Fruit fly (Drosophila melanogaster) whole organism, embryonic: Measurements from ENCODE around the gene CG42307.

ENCODE experiments used
- ATbp ChIP-seq: fragments of 200-800 bp; sonication (Bioruptor generic); optimal IDR thresholded peaks from 2 replicates; lab custom pipeline; 2017; ENCODE audit warnings: missing biosample characterization, mild to moderate bottlenecking, missing genetic modification characterization, missing genetic modification reagents
- Ada2b ChIP-seq: fragments of 200-800 bp; sonication (Bioruptor generic); IDR thresholded peaks from 2 replicates; pipeline ENCODE4 v1.3.6; 2022; ENCODE audit warnings: missing biosample characterization, missing genetic modification characterization
- Bgb ChIP-seq: fragments of 200-800 bp; sonication (Bioruptor generic); IDR thresholded peaks from 2 replicates; pipeline ENCODE4 v1.3.6; 2022; ENCODE audit warnings: missing biosample characterization, missing genetic modification characterization; ENCODE audit not compliant: partially characterized antibody
- CG10274 ChIP-seq: fragments of 200-800 bp; sonication (Bioruptor generic); optimal IDR thresholded peaks from 3 replicates; lab custom pipeline; 2017; ENCODE audit warnings: missing biosample characterization, mild to moderate bottlenecking, missing genetic modification characterization
- CG11695 ChIP-seq: fragments of 200-800 bp; sonication (Bioruptor generic); IDR thresholded peaks from 3 replicates; pipeline ENCODE4 v1.3.6; 2022; ENCODE audit warnings: missing biosample characterization, missing genetic modification characterization
- CG13296 ChIP-seq: fragments of 200-800 bp; sonication (Bioruptor generic); optimal IDR thresholded peaks from 3 replicates; lab custom pipeline; 2018; ENCODE audit warnings: missing biosample characterization, mild to moderate bottlenecking, missing genetic modification characterization
- CG14965 ChIP-seq: fragments of 200-800 bp; sonication (Bioruptor generic); optimal IDR thresholded peaks from 2 replicates; lab custom pipeline; 2016; ENCODE audit warnings: missing biosample characterization, missing genetic modification characterization, borderline replicate concordance
- CG15696 ChIP-seq: fragments of 200-800 bp; sonication (Bioruptor generic); optimal IDR thresholded peaks from 2 replicates; lab custom pipeline; 2019; ENCODE audit warnings: missing biosample characterization, mild to moderate bottlenecking, missing genetic modification characterization, moderate library complexity
- CG1603 ChIP-seq: fragments of 200-800 bp; sonication (Bioruptor generic); optimal IDR thresholded peaks from 2 replicates; lab custom pipeline; 2019; ENCODE audit warnings: missing biosample characterization, mild to moderate bottlenecking, missing genetic modification characterization, moderate library complexity
- CG17186 ChIP-seq: fragments of 200-800 bp; sonication (Bioruptor generic); optimal IDR thresholded peaks from 3 replicates; lab custom pipeline; 2017; ENCODE audit warnings: missing biosample characterization, missing genetic modification reagents, missing genetic modification characterization
- CG17359 ChIP-seq: fragments of 200-800 bp; sonication (Bioruptor generic); optimal IDR thresholded peaks from 3 replicates; lab custom pipeline; 2018; ENCODE audit warnings: missing biosample characterization, mild to moderate bottlenecking, missing genetic modification characterization, moderate library complexity
- CG1832 ChIP-seq: fragments of 200-800 bp; sonication (Bioruptor generic); optimal IDR thresholded peaks from 2 replicates; lab custom pipeline; 2017; ENCODE audit warnings: missing biosample characterization, mild to moderate bottlenecking, missing genetic modification characterization, inconsistent platforms
- CG18476 ChIP-seq: fragments of 200-800 bp; sonication (Bioruptor generic); optimal IDR thresholded peaks from 2 replicates; lab custom pipeline; 2016; ENCODE audit warnings: missing biosample characterization, mild to moderate bottlenecking, missing genetic modification characterization
- CG30403 ChIP-seq: fragments of 200-800 bp; sonication (Bioruptor generic); optimal IDR thresholded peaks from 3 replicates; lab custom pipeline; 2016; ENCODE audit warnings: missing biosample characterization, missing genetic modification characterization
- CG4617 ChIP-seq: fragments of 200-800 bp; sonication (Bioruptor generic); optimal IDR thresholded peaks from 3 replicates; lab custom pipeline; 2016; ENCODE audit warnings: missing biosample characterization, missing genetic modification characterization, borderline replicate concordance
- CG6654 ChIP-seq: fragments of 200-800 bp; sonication (Bioruptor generic); optimal IDR thresholded peaks from 2 replicates; lab custom pipeline; 2017; ENCODE audit warnings: missing biosample characterization, mild to moderate bottlenecking, missing genetic modification characterization
- CG6791 ChIP-seq: fragments of 200-800 bp; sonication (Bioruptor generic); IDR thresholded peaks from 3 replicates; pipeline ENCODE4 v1.3.6; 2022; ENCODE audit warnings: missing biosample characterization, missing genetic modification characterization; ENCODE audit not compliant: partially characterized antibody
- CG8281 ChIP-seq: fragments of 200-800 bp; sonication (Bioruptor generic); optimal IDR thresholded peaks from 2 replicates; lab custom pipeline; 2018; ENCODE audit warnings: missing biosample characterization, mild to moderate bottlenecking, missing genetic modification characterization, moderate library complexity
- CG8944 ChIP-seq: fragments of 200-800 bp; sonication (Bioruptor generic); optimal IDR thresholded peaks from 3 replicates; lab custom pipeline; 2016; ENCODE audit warnings: missing biosample characterization, missing genetic modification characterization
- CG9797 ChIP-seq: fragments of 200-800 bp; sonication (Bioruptor generic); optimal IDR thresholded peaks from 3 replicates; lab custom pipeline; 2018; ENCODE audit warnings: missing biosample characterization, mild to moderate bottlenecking, missing genetic modification characterization
- CkIIα-i1 ChIP-seq: fragments of 200-800 bp; sonication (Bioruptor generic); IDR thresholded peaks from 2 replicates; pipeline ENCODE4 v1.3.6; 2022; ENCODE audit warnings: missing biosample characterization, missing genetic modification characterization
- HLHmδ ChIP-seq: fragments of 200-800 bp; sonication (Bioruptor generic); optimal IDR thresholded peaks from 2 replicates; lab custom pipeline; 2018; ENCODE audit warnings: missing biosample characterization, mild to moderate bottlenecking, missing genetic modification characterization, moderate library complexity
- Kr ChIP-seq: fragments of 200-800 bp; sonication (Bioruptor generic); optimal IDR thresholded peaks from 2 replicates; lab custom pipeline; 2017; ENCODE audit warnings: missing biosample characterization, mild to moderate bottlenecking, missing genetic modification characterization
- MTF-1 ChIP-seq: fragments of 200-800 bp; sonication (Bioruptor generic); optimal IDR thresholded peaks from 2 replicates; lab custom pipeline; 2018; ENCODE audit warnings: missing biosample characterization, mild to moderate bottlenecking, missing genetic modification characterization, borderline replicate concordance
- Oaz ChIP-seq: fragments of 200-800 bp; sonication (Bioruptor generic); IDR thresholded peaks from 2 replicates; pipeline ENCODE4 v1.3.6; 2022; ENCODE audit warnings: missing biosample characterization, missing genetic modification characterization
- Pdp1 ChIP-seq, 2 experiments: fragments of 200-800 bp; sonication (Bioruptor generic); optimal IDR thresholded peaks; 3 replicates each; lab custom pipeline; 2016; ENCODE audit warnings: missing biosample characterization in 2 of 2, missing genetic modification characterization in 2 of 2, mild to moderate bottlenecking in 1 of 2, moderate library complexity in 1 of 2
- Sin3A ChIP-seq: fragments of >200 bp; optimal IDR thresholded peaks from 2 replicates; lab custom pipeline; 2018
- Tbp ChIP-seq: fragments of >200 bp; optimal IDR thresholded peaks from 2 replicates; lab custom pipeline; 2018; ENCODE audit warnings: missing biosample characterization, missing genetic modification characterization
- Usf ChIP-seq: fragments of 200-800 bp; sonication (Bioruptor generic); optimal IDR thresholded peaks from 2 replicates; lab custom pipeline; 2017; ENCODE audit warnings: missing genotype, missing biosample characterization, missing genetic modification characterization
- ato ChIP-seq: fragments of 200-800 bp; sonication (Bioruptor generic); IDR thresholded peaks from 2 replicates; pipeline ENCODE4 v1.3.6; 2022; ENCODE audit warnings: missing biosample characterization, missing genetic modification characterization; ENCODE audit not compliant: partially characterized antibody
- az2 ChIP-seq: fragments of 200-800 bp; sonication (Bioruptor generic); optimal IDR thresholded peaks from 3 replicates; lab custom pipeline; 2016; ENCODE audit warnings: missing biosample characterization, missing genetic modification characterization
- caup ChIP-seq: fragments of 200-800 bp; sonication (Bioruptor generic); optimal IDR thresholded peaks from 3 replicates; lab custom pipeline; 2017; ENCODE audit warnings: missing biosample characterization, mild to moderate bottlenecking, missing genetic modification characterization, moderate library complexity; ENCODE audit not compliant: severe bottlenecking
- chm ChIP-seq: fragments of 200-800 bp; sonication (Bioruptor generic); IDR thresholded peaks from 2 replicates; pipeline ENCODE4 v1.3.6; 2022; ENCODE audit warnings: missing biosample characterization, missing genetic modification characterization
- danr ChIP-seq: fragments of 200-800 bp; sonication (Bioruptor generic); IDR thresholded peaks from 2 replicates; pipeline ENCODE4 v1.3.6; 2022; ENCODE audit warnings: missing biosample characterization, missing genetic modification characterization
- dysf ChIP-seq: fragments of 200-800 bp; sonication (Bioruptor generic); IDR thresholded peaks from 3 replicates; pipeline ENCODE4 v1.3.6; 2022; ENCODE audit warnings: missing biosample characterization, missing genetic modification characterization
- ewg ChIP-seq: fragments of 200-800 bp; sonication (Bioruptor generic); optimal IDR thresholded peaks from 3 replicates; lab custom pipeline; 2017; ENCODE audit warnings: mild to moderate bottlenecking, missing biosample characterization, missing genetic modification reagents, missing genetic modification characterization
- fru ChIP-seq: fragments of >200 bp; optimal IDR thresholded peaks from 2 replicates; lab custom pipeline; 2017
- gsb ChIP-seq: fragments of 200-800 bp; sonication (Bioruptor generic); IDR thresholded peaks from 2 replicates; pipeline ENCODE4 v1.3.6; 2022; ENCODE audit warnings: missing biosample characterization, missing genetic modification characterization
- hbn ChIP-seq: fragments of 200-800 bp; sonication (Bioruptor generic); IDR thresholded peaks from 2 replicates; pipeline ENCODE4 v1.3.6; 2022; ENCODE audit warnings: missing biosample characterization, missing genetic modification characterization; ENCODE audit not compliant: partially characterized antibody
- insv ChIP-seq, 2 experiments: fragments of 200-800 bp; sonication (Bioruptor generic); optimal IDR thresholded peaks; 3 replicates each; lab custom pipeline; 2016 to 2018; ENCODE audit warnings: missing biosample characterization in 2 of 2, missing genetic modification characterization in 2 of 2
- jigr1 ChIP-seq: fragments of 200-800 bp; sonication (Bioruptor generic); IDR thresholded peaks from 3 replicates; pipeline ENCODE4 v1.3.6; 2022; ENCODE audit warnings: missing biosample characterization, missing genetic modification characterization
- ken ChIP-seq: fragments of 200-800 bp; sonication (Bioruptor generic); IDR thresholded peaks from 3 replicates; pipeline ENCODE4 v1.3.6; 2022; ENCODE audit warnings: missing biosample characterization, missing genetic modification characterization
- lbe ChIP-seq: fragments of 200-800 bp; sonication (Bioruptor generic); optimal IDR thresholded peaks from 2 replicates; lab custom pipeline; 2016; ENCODE audit warnings: missing biosample characterization, mild to moderate bottlenecking, missing genetic modification characterization
- lilli ChIP-seq: fragments of 200-800 bp; sonication (Bioruptor generic); optimal IDR thresholded peaks from 3 replicates; lab custom pipeline; 2016; ENCODE audit warnings: missing biosample characterization, missing genetic modification characterization
- lmd ChIP-seq: fragments of 200-800 bp; sonication (Bioruptor generic); IDR thresholded peaks from 2 replicates; pipeline ENCODE4 v1.3.6; 2022; ENCODE audit warnings: missing biosample characterization, missing genetic modification characterization
- maf-S ChIP-seq: fragments of 200-800 bp; sonication (Bioruptor generic); optimal IDR thresholded peaks from 2 replicates; lab custom pipeline; 2016; ENCODE audit warnings: missing biosample characterization, missing genetic modification characterization
- nom ChIP-seq: fragments of 200-800 bp; sonication (Bioruptor generic); optimal IDR thresholded peaks from 2 replicates; lab custom pipeline; 2017; ENCODE audit warnings: missing biosample characterization, missing genetic modification characterization, mild to moderate bottlenecking, moderate library complexity, missing genetic modification reagents
- oc ChIP-seq: fragments of 200-800 bp; sonication (Bioruptor generic); optimal IDR thresholded peaks from 2 replicates; lab custom pipeline; 2018; ENCODE audit warnings: missing biosample characterization, mild to moderate bottlenecking, missing genetic modification characterization, moderate library complexity
- tio ChIP-seq: fragments of 200-800 bp; sonication (Bioruptor generic); optimal IDR thresholded peaks from 2 replicates; lab custom pipeline; 2017; ENCODE audit warnings: missing biosample characterization, missing genetic modification characterization, inconsistent platforms
- toy ChIP-seq: fragments of 200-800 bp; sonication (Bioruptor generic); IDR thresholded peaks from 2 replicates; pipeline ENCODE4 v1.3.6; 2022; ENCODE audit warnings: missing biosample characterization, missing genetic modification characterization
- vfl ChIP-seq: fragments of 200-800 bp; sonication (Bioruptor generic); optimal IDR thresholded peaks from 2 replicates; lab custom pipeline; 2016; ENCODE audit warnings: missing biosample characterization, missing genetic modification characterization

CG42307 gene

DNA sequence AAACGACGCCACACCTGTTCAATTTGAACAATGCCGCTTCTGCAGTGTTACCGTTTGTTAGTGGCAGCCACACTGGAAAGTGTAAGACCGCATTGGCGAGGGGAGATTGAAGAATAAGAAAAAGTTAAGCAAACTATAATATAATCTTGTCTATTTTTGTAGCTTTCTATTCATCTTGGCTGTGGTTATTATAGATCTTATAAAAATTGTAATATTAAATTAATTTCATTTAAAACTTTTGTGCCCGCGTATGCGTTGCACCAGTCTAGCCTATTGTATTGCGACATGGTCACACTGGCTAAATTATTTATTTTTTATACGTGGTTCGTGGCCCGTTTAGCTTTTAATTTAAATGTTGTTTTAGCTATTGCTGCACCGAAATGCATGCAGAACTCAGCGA is 5.6 kb upstream of the CG42307 start, which contains the start of the genes RhoGEF4 and Rint1 (continued):
- TF ChIP-seq tio (GFP tag; lab: Kevin White, UChicago) (no peak), CG4617 (GFP tag; lab: Kevin White, UChicago) (peak; percentile 92), Pdp1 (GFP tag; optimal IDR thresholded peaks at IDR 0.05; lab: Kevin White, UChicago) (peak in 1 of 2 experiments; percentile 56), hbn (GFP tag; lab: Robert Waterston, UW) (no peak), lmd (GFP tag; lab: Robert Waterston, UW) (peak; percentile 75), Sin3A (lab: Kevin White, UChicago) (peak; percentile 87), insv (GFP tag; optimal IDR thresholded peaks at IDR 0.05; lab: Kevin White, UChicago) (no peak), CG1603 (tag; lab: Kevin White, UChicago) (no peak), lilli (GFP tag; lab: Kevin White, UChicago) (peak; percentile 82), CG1832 (GFP tag; lab: Kevin White, UChicago) (no peak), maf-S (GFP tag; lab: Kevin White, UChicago) (peak; percentile 29), CG8944 (peak; percentile 39), oc (tag; lab: Kevin White, UChicago) (no peak), CG8281 (tag; lab: Kevin White, UChicago) (no peak), CG14965 (GFP tag; lab: Kevin White, UChicago) (no peak), CG6654 (GFP tag; lab: Kevin White, UChicago) (no peak), lbe (GFP tag; lab: Kevin White, UChicago) (no peak), Ada2b (GFP tag; lab: Robert Waterston, UW) (peak; percentile 70), CG17359 (peak; percentile 43), CG9797 (GFP tag; lab: Kevin White, UChicago) (peak; percentile 99), az2 (GFP tag; lab: Kevin White, UChicago) (peak; percentile 78), toy (GFP tag; lab: Robert Waterston, UW) (no peak), CG6791 (GFP tag; lab: Robert Waterston, UW) (no peak), nom (GFP tag; lab: Kevin White, UChicago) (no peak), CG30403 (GFP tag; lab: Kevin White, UChicago) (peak; percentile 86), Oaz (GFP tag; lab: Robert Waterston, UW) (no peak), ewg (GFP tag; lab: Kevin White, UChicago) (peak; percentile 60), CG11695 (GFP tag; lab: Robert Waterston, UW) (no peak), chm (GFP tag; lab: Robert Waterston, UW) (no peak), ken (peak; percentile 80; the same call in 2 of the 3 replicates), ATbp (GFP tag; lab: Kevin White, UChicago) (no peak), Bgb (GFP tag; lab: Robert Waterston, UW) (no peak), CG15696 (peak; percentile 60), CG18476 (GFP tag; lab: Kevin White, UChicago) (peak; percentile 100), vfl (GFP tag; lab: Kevin White, UChicago) (peak; percentile 67), jigr1 (GFP tag; lab: Robert Waterston, UW) (peak; percentile 62; the same call in 2 of the 3 replicates), Kr (GFP tag; lab: Kevin White, UChicago) (no peak), CG13296 (GFP tag; lab: Kevin White, UChicago) (no peak), caup (GFP tag; lab: Kevin White, UChicago) (peak; percentile 34), ato (GFP tag; lab: Robert Waterston, UW) (no peak), Usf (peak; percentile 59), dysf (GFP tag; lab: Robert Waterston, UW) (peak; percentile 79), gsb (GFP tag; lab: Robert Waterston, UW) (no peak), Tbp (GFP tag; lab: Kevin White, UChicago) (no peak), danr (GFP tag; lab: Robert Waterston, UW) (peak; percentile 65; the same call in 1 of the 2 replicates), CkIIα-i1 (GFP tag; lab: Robert Waterston, UW) (no peak), CG17186 (GFP tag; lab: Kevin White, UChicago) (peak; percentile 78), CG10274 (GFP tag; lab: Kevin White, UChicago) (no peak), fru (lab: Kevin White, UChicago) (no peak), HLHmδ (GFP tag; lab: Kevin White, UChicago) (no peak), MTF-1 (GFP tag; lab: Kevin White, UChicago) (no peak)
